Fruit fly (Drosophila melanogaster) whole organism, prepupa: Measurements from ENCODE around the gene CG17612.
A peak's percentile ranks its signal among the peaks of the same experiment; 100 is the strongest.

ENCODE experiments used
- CG10631 ChIP-seq: fragments of 200-800 bp; sonication (Bioruptor generic); optimal IDR thresholded peaks from 2 replicates; lab custom pipeline; 2016; ENCODE audit warnings: missing biosample characterization, missing genetic modification characterization
- CG11294 ChIP-seq: fragments of 200-800 bp; sonication (Bioruptor generic); IDR thresholded peaks from 2 replicates; pipeline ENCODE4 v1.3.6; 2022; ENCODE audit warnings: missing biosample characterization, missing genetic modification characterization
- CG11902 ChIP-seq: fragments of 200-800 bp; sonication (Bioruptor generic); optimal IDR thresholded peaks from 3 replicates; lab custom pipeline; 2016; ENCODE audit warnings: missing biosample characterization, missing genetic modification characterization
- CG15336 ChIP-seq: fragments of 200-800 bp; sonication (Bioruptor generic); IDR thresholded peaks from 2 replicates; pipeline ENCODE4 v1.3.6; 2022; ENCODE audit warnings: missing biosample characterization, missing genetic modification characterization
- CG1621 ChIP-seq: fragments of 200-800 bp; sonication (Bioruptor generic); optimal IDR thresholded peaks from 3 replicates; lab custom pipeline; 2018; ENCODE audit warnings: missing biosample characterization, mild to moderate bottlenecking, missing genetic modification characterization
- CG3032 ChIP-seq: fragments of 200-800 bp; optimal IDR thresholded peaks from 2 replicates; lab custom pipeline; 2019; ENCODE audit warnings: missing biosample characterization, mild to moderate bottlenecking, missing genetic modification characterization, moderate library complexity
- CG32006 ChIP-seq: fragments of 200-800 bp; sonication (Bioruptor generic); optimal IDR thresholded peaks from 3 replicates; lab custom pipeline; 2017; ENCODE audit warnings: missing biosample characterization, mild to moderate bottlenecking, missing genetic modification characterization
- CG34406 ChIP-seq: fragments of 200-800 bp; sonication (Bioruptor generic); optimal IDR thresholded peaks from 3 replicates; lab custom pipeline; 2016; ENCODE audit warnings: missing biosample characterization, missing genetic modification characterization
- CG6163 ChIP-seq: fragments of 200-800 bp; sonication (Bioruptor generic); IDR thresholded peaks from 3 replicates; pipeline ENCODE4 v1.3.6; 2022; ENCODE audit warnings: missing biosample characterization, missing genetic modification characterization
- CG6276 ChIP-seq: fragments of 200-800 bp; sonication (Bioruptor generic); optimal IDR thresholded peaks from 2 replicates; lab custom pipeline; 2017; ENCODE audit warnings: missing biosample characterization, mild to moderate bottlenecking, missing genetic modification characterization
- CG6808 ChIP-seq: fragments of 200-800 bp; sonication (Bioruptor generic); optimal IDR thresholded peaks from 3 replicates; lab custom pipeline; 2017; ENCODE audit warnings: missing biosample characterization, missing genetic modification characterization, mild to moderate bottlenecking, moderate library complexity, missing genetic modification reagents
- CG7368 ChIP-seq: fragments of 200-800 bp; sonication (Bioruptor generic); optimal IDR thresholded peaks from 3 replicates; lab custom pipeline; 2016; ENCODE audit warnings: missing biosample characterization, missing genetic modification characterization
- CG8119 ChIP-seq: fragments of 200-800 bp; sonication (Bioruptor generic); IDR thresholded peaks from 3 replicates; pipeline ENCODE4 v1.3.6; 2022; ENCODE audit warnings: missing biosample characterization, missing genetic modification characterization
- CG8319 ChIP-seq: fragments of 200-800 bp; sonication (Bioruptor generic); optimal IDR thresholded peaks from 3 replicates; lab custom pipeline; 2016; ENCODE audit warnings: missing biosample characterization, missing genetic modification characterization
- Eip78C ChIP-seq: fragments of 200-800 bp; sonication (Bioruptor generic); peaks from one replicate; lab custom pipeline; 2016; ENCODE audit warnings: missing biosample characterization, missing genetic modification characterization
- Ets96B ChIP-seq: fragments of 200-800 bp; optimal IDR thresholded peaks from 2 replicates; lab custom pipeline; 2019; ENCODE audit warnings: missing biosample characterization, mild to moderate bottlenecking, missing genetic modification characterization, moderate library complexity
- Gug ChIP-seq: fragments of 200-800 bp; sonication (Bioruptor generic); IDR thresholded peaks from 2 replicates; pipeline ENCODE4 v1.3.6; 2022; ENCODE audit warnings: missing biosample characterization, missing genetic modification characterization
- Hr38 ChIP-seq: sonication (Bioruptor generic); optimal IDR thresholded peaks from 2 replicates; lab custom pipeline; 2016; ENCODE audit warnings: missing biosample characterization, missing genetic modification characterization
- Hr39 ChIP-seq: fragments of 200-800 bp; sonication (Bioruptor generic); optimal IDR thresholded peaks from 2 replicates; lab custom pipeline; 2016; ENCODE audit warnings: missing biosample characterization, missing genetic modification characterization
- Hr4 ChIP-seq: fragments of 200-800 bp; sonication (Bioruptor generic); optimal IDR thresholded peaks from 3 replicates; lab custom pipeline; 2016; ENCODE audit warnings: missing biosample characterization, missing genetic modification characterization
- Lpt ChIP-seq: fragments of 200-800 bp; sonication (Bioruptor generic); optimal IDR thresholded peaks from 3 replicates; lab custom pipeline; 2016; ENCODE audit warnings: missing biosample characterization, missing genetic modification characterization
- Met ChIP-seq: fragments of 200-800 bp; sonication (Bioruptor generic); optimal IDR thresholded peaks from 3 replicates; lab custom pipeline; 2016; ENCODE audit warnings: missing biosample characterization, missing genetic modification characterization
- Sox15 ChIP-seq: fragments of 200-800 bp; sonication (Bioruptor generic); optimal IDR thresholded peaks from 3 replicates; lab custom pipeline; 2016; ENCODE audit warnings: missing biosample characterization, missing genetic modification characterization
- achi ChIP-seq: fragments of 200-800 bp; sonication (Bioruptor generic); optimal IDR thresholded peaks from 3 replicates; lab custom pipeline; 2016; ENCODE audit warnings: missing biosample characterization, missing genetic modification characterization
- acj6 ChIP-seq: fragments of 200-800 bp; sonication (Bioruptor generic); optimal IDR thresholded peaks from 3 replicates; lab custom pipeline; 2016; ENCODE audit warnings: missing biosample characterization, missing genetic modification characterization
- dac ChIP-seq: fragments of 200-800 bp; sonication (Bioruptor generic); optimal IDR thresholded peaks from 2 replicates; lab custom pipeline; 2017; ENCODE audit warnings: missing biosample characterization, mild to moderate bottlenecking, missing genetic modification characterization
- dsx ChIP-seq: fragments of 200-800 bp; optimal IDR thresholded peaks from 3 replicates; lab custom pipeline; 2019; ENCODE audit warnings: missing biosample characterization, mild to moderate bottlenecking, missing genetic modification characterization, moderate library complexity; ENCODE audit not compliant: poor library complexity, severe bottlenecking
- eg ChIP-seq: fragments of 200-800 bp; sonication (Bioruptor generic); IDR thresholded peaks from 3 replicates; pipeline ENCODE4 v1.3.6; 2022; ENCODE audit warnings: missing biosample characterization, missing genetic modification characterization
- esn ChIP-seq: fragments of 200-800 bp; sonication (Bioruptor generic); optimal IDR thresholded peaks from 2 replicates; lab custom pipeline; 2016; ENCODE audit warnings: missing biosample characterization, mild to moderate bottlenecking, missing genetic modification characterization, moderate library complexity
- fd85E ChIP-seq: fragments of 200-800 bp; sonication (Bioruptor generic); optimal IDR thresholded peaks from 3 replicates; lab custom pipeline; 2016; ENCODE audit warnings: missing biosample characterization, missing genetic modification characterization
- fkh ChIP-seq: fragments of 200-800 bp; sonication (Bioruptor generic); optimal IDR thresholded peaks from 3 replicates; lab custom pipeline; 2017; ENCODE audit warnings: missing biosample characterization, mild to moderate bottlenecking, missing genetic modification characterization, moderate library complexity
- net ChIP-seq: fragments of 200-800 bp; sonication (Bioruptor generic); optimal IDR thresholded peaks from 3 replicates; lab custom pipeline; 2016; ENCODE audit warnings: missing biosample characterization, missing genetic modification characterization
- salr ChIP-seq, 2 experiments: fragments of 200-800 bp; sonication (Bioruptor generic); optimal IDR thresholded peaks; 3 replicates each; lab custom pipeline; 2016 to 2018; ENCODE audit warnings: missing biosample characterization in 2 of 2, missing genetic modification characterization in 2 of 2, mild to moderate bottlenecking in 1 of 2
- spab ChIP-seq: fragments of 200-800 bp; sonication (Bioruptor generic); optimal IDR thresholded peaks from 2 replicates; lab custom pipeline; 2017; ENCODE audit warnings: missing biosample characterization, mild to moderate bottlenecking, missing genetic modification characterization, missing genetic modification reagents
- ss ChIP-seq, 2 experiments: fragments of 200-800 bp; sonication (Bioruptor generic); optimal IDR thresholded peaks; 2 replicates in 1 of 2; 3 replicates in 1 of 2; lab custom pipeline; 2017 to 2018; ENCODE audit warnings: mild to moderate bottlenecking in 2 of 2, missing biosample characterization in 2 of 2, missing genetic modification characterization in 2 of 2, moderate library complexity in 1 of 2
- topi ChIP-seq: fragments of 200-800 bp; sonication (Bioruptor generic); optimal IDR thresholded peaks from 3 replicates; lab custom pipeline; 2016; ENCODE audit warnings: missing biosample characterization, missing genetic modification characterization

Gene CG17612

DNA sequence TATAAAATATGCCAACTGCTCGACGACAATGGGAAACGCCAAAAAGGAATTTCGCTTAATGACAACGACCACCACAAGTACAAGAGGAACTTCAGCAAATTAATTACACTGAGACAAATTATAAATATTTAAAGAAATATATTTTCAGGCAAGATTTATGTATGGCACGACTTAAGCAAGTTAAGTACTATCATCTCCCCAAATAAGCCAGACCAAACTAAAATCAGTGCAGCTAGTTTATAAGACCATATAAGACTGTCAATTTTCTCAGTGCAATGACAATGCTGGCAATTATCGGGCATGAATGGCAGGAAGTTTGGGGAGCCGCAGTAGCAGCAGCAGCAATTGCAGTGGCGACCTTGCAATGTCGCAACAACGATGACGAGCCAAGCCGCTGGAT lies 34.0 kb downstream of the CG17612 start (continued):
- TF ChIP-seq acj6: peak; percentile 79
- peak; percentile 16 for TF ChIP-seq Met (GFP tag; lab: Kevin White, UChicago)
- TF ChIP-seq topi (GFP tag; lab: Kevin White, UChicago): peak; percentile 71
- peak; percentile 69 for TF ChIP-seq Ets96B
- peak; percentile 61 for TF ChIP-seq spab (GFP tag; lab: Kevin White, UChicago)
- TF ChIP-seq Hr39 (GFP tag; lab: Kevin White, UChicago): peak; percentile 52
- peak; percentile 67 for TF ChIP-seq CG1621 (tag; lab: Kevin White, UChicago)
- peak; percentile 94 for TF ChIP-seq Eip78C
- TF ChIP-seq net: peak; percentile 66
- peak in 1 of 2 experiments; percentile 46 for TF ChIP-seq salr (GFP tag; optimal IDR thresholded peaks at IDR 0.05; lab: Kevin White, UChicago)
- TF ChIP-seq fd85E (GFP tag; lab: Kevin White, UChicago): peak; percentile 59
- TF ChIP-seq CG10631 (GFP tag; lab: Kevin White, UChicago): peak; percentile 71
- TF ChIP-seq achi (GFP tag; lab: Kevin White, UChicago): peak; percentile 78
- peak; percentile 75 for TF ChIP-seq CG7368
- TF ChIP-seq CG6276 (GFP tag; lab: Kevin White, UChicago): peak; percentile 15
- TF ChIP-seq CG6163 (GFP tag; lab: Robert Waterston, UW): peak; percentile 83
- no peak for TF ChIP-seq dac (GFP tag; lab: Kevin White, UChicago)
- peak; percentile 67 for TF ChIP-seq CG3032
- TF ChIP-seq ss (GFP tag; optimal IDR thresholded peaks at IDR 0.05; lab: Kevin White, UChicago): peak; percentile 52 to 79
- peak; percentile 78 for TF ChIP-seq CG11902
- peak; percentile 71 for TF ChIP-seq CG6808 (GFP tag; lab: Kevin White, UChicago)
- peak; percentile 67 for TF ChIP-seq Sox15 (GFP tag; lab: Kevin White, UChicago)
- peak; percentile 53 for TF ChIP-seq Hr4
- peak; percentile 64 for TF ChIP-seq dsx (GFP tag; lab: Kevin White, UChicago)
- TF ChIP-seq Gug (GFP tag; lab: Robert Waterston, UW): no peak
- peak; percentile 82 for TF ChIP-seq CG34406 (GFP tag; lab: Kevin White, UChicago)

- TF ChIP-seq salr (GFP tag; optimal IDR thresholded peaks at IDR 0.05; lab: Kevin White, UChicago) (peak in 1 of 2 experiments; percentile 73), CG6163 (GFP tag; lab: Robert Waterston, UW) (peak; percentile 82), CG8119 (peak; percentile 91), CG15336 (peak; percentile 90), CG34406 (GFP tag; lab: Kevin White, UChicago) (no peak), Gug (GFP tag; lab: Robert Waterston, UW) (peak; percentile 51), Eip78C (peak; percentile 61), net (peak; percentile 29), topi (GFP tag; lab: Kevin White, UChicago) (no peak), esn (GFP tag; lab: Kevin White, UChicago) (no peak), Hr39 (GFP tag; lab: Kevin White, UChicago) (no peak), dsx (GFP tag; lab: Kevin White, UChicago) (no peak), CG10631 (GFP tag; lab: Kevin White, UChicago) (no peak), CG11294 (GFP tag; lab: Robert Waterston, UW) (peak; percentile 22; the same call in 1 of the 2 replicates), CG32006 (peak; percentile 5), dac (GFP tag; lab: Kevin White, UChicago) (peak; percentile 48), CG6276 (GFP tag; lab: Kevin White, UChicago) (peak; percentile 91), fkh (GFP tag; lab: Kevin White, UChicago) (no peak), Hr4 (peak; percentile 11), eg (GFP tag; lab: Robert Waterston, UW) (peak; percentile 93), Lpt (GFP tag; lab: Kevin White, UChicago) (peak; percentile 60), CG8319 (no peak), Hr38 (GFP tag; lab: Kevin White, UChicago) (peak; percentile 11), Sox15 (GFP tag; lab: Kevin White, UChicago) (no peak), spab (GFP tag; lab: Kevin White, UChicago) (no peak), achi (GFP tag; lab: Kevin White, UChicago) (peak; percentile 19)
Measured at dm6 chr2L:4346619-4347310, 35.8 kb downstream of the CG17612 start.
